Worm (Caenorhabditis elegans): Measurements from ENCODE around the gene ceh-1.

The ceh-1 gene

ce11 chrX:4606389-4606880, 47.5 kb downstream of the ceh-1 start:
- TF ChIP-seq flt-1 (GFP tag; IDR thresholded peaks at IDR 0.05) (peak; percentile 51; the same call in 1 of the 2 replicates), B0310.2 (tag; optimal IDR thresholded peaks at IDR 0.05) (peak; percentile 74), ceh-13 (GFP tag; optimal IDR thresholded peaks at IDR 0.05) (peak; percentile 45), hmg-4 (GFP tag; optimal IDR thresholded peaks at IDR 0.05) (peak; percentile 95), tbx-37 (GFP tag; conservative IDR thresholded peaks at IDR 0.05) (peak; percentile 49; the same call in 1 of the 2 replicates), tra-4 (tag; optimal IDR thresholded peaks at IDR 0.05) (peak; percentile 24), hmbx-1 (tag; optimal IDR thresholded peaks at IDR 0.05) (peak; percentile 53), tbx-11 (GFP tag; IDR thresholded peaks at IDR 0.05) (0 out of 2 replicates have a peak, but pooled peaks have one; percentile 43), ceh-36 (tag; optimal IDR thresholded peaks at IDR 0.05) (peak; percentile 48), F13C5.2 (tag; optimal IDR thresholded peaks at IDR 0.05) (peak; percentile 82)

ce11 chrX:4605828-4606227, 48.1 kb downstream of the ceh-1 start, which contains the start of gene spat-3:
Gene spat-3, minus strand, starts transcription at chrX:4605928.
- TF ChIP-seq B0310.2 (tag; optimal IDR thresholded peaks at IDR 0.05) (no peak), ama-1 (optimal IDR thresholded peaks at IDR 0.05) (no peak), tbx-37 (GFP tag; conservative IDR thresholded peaks at IDR 0.05) (no peak), hnd-1 (tag; optimal IDR thresholded peaks at IDR 0.05) (no peak)

ce11 chrX:4604185-4604584, 49.8 kb downstream of the ceh-1 start:
- TF ChIP-seq tra-4 (tag; optimal IDR thresholded peaks at IDR 0.05) (no peak), ceh-36 (tag; optimal IDR thresholded peaks at IDR 0.05) (no peak), hnd-1 (tag; optimal IDR thresholded peaks at IDR 0.05) (no peak), F13C5.2 (tag; optimal IDR thresholded peaks at IDR 0.05) (no peak), ama-1 (optimal IDR thresholded peaks at IDR 0.05) (no peak), ceh-13 (GFP tag; optimal IDR thresholded peaks at IDR 0.05) (no peak), ets-7 (tag; optimal IDR thresholded peaks at IDR 0.05) (no peak), B0310.2 (tag; optimal IDR thresholded peaks at IDR 0.05) (no peak), flt-1 (GFP tag; IDR thresholded peaks at IDR 0.05) (no peak), tbx-37 (GFP tag; conservative IDR thresholded peaks at IDR 0.05) (no peak), hmg-4 (GFP tag; optimal IDR thresholded peaks at IDR 0.05) (no peak), pes-1 (GFP tag; IDR thresholded peaks at IDR 0.05) (no peak), hmbx-1 (tag; optimal IDR thresholded peaks at IDR 0.05) (no peak), tbx-11 (GFP tag; IDR thresholded peaks at IDR 0.05) (no peak), aly-1 (tag; optimal IDR thresholded peaks at IDR 0.05) (no peak)

Data from whole organism, early embryonic.